Worm (Caenorhabditis elegans): Measurements from ENCODE around the gene R05C11.4.

The R05C11.4 gene

ce11 chrIV:2032946-2033411 lies 18.3 kb upstream of the R05C11.4 start, which contains the start of gene cpsf-1 (continued):
- TF ChIP-seq egl-27 (tag; optimal IDR thresholded peaks at IDR 0.05), result peak; percentile 42
- no peak for TF ChIP-seq nhr-25 (tag; optimal IDR thresholded peaks at IDR 0.05)
- peak; percentile 87 for TF ChIP-seq sma-3 (GFP tag; optimal IDR thresholded peaks at IDR 0.05)
- TF ChIP-seq alr-1 (tag; optimal IDR thresholded peaks at IDR 0.05), result no peak

- TF ChIP-seq ama-1 (optimal IDR thresholded peaks at IDR 0.05) (no peak), unc-62 (GFP tag; optimal IDR thresholded peaks at IDR 0.05) (no peak), nhr-6 (tag; optimal IDR thresholded peaks at IDR 0.05) (no peak)
Observed at ce11 chrIV:2036974-2037373, 14.3 kb upstream of the R05C11.4 start, which contains the start of the genes Y76B12C.9 and cng-2. Gene Y76B12C.9, minus strand, starts transcription at chrIV:2037074. Gene cng-2, plus strand, starts transcription at chrIV:2037191.

- TF ChIP-seq nhr-10 (tag; optimal IDR thresholded peaks at IDR 0.05), result no peak
Observed at ce11 chrIV:2037497-2037896, 13.8 kb upstream of the R05C11.4 start.

- TF ChIP-seq mab-5 (tag; optimal IDR thresholded peaks at IDR 0.05), result peak; percentile 85
- TF ChIP-seq zag-1 (tag; optimal IDR thresholded peaks at IDR 0.05), result peak; percentile 91
- no peak for TF ChIP-seq elt-3 (tag; optimal IDR thresholded peaks at IDR 0.05)
- TF ChIP-seq ztf-1 (GFP tag; conservative IDR thresholded peaks at IDR 0.05), result no peak
- peak; percentile 46 to 85 for TF ChIP-seq lsy-2 (tag; optimal IDR thresholded peaks at IDR 0.05)
- TF ChIP-seq mbf-1 (tag; optimal IDR thresholded peaks at IDR 0.05), result no peak
- peak; percentile 95 for TF ChIP-seq blmp-1 (tag; optimal IDR thresholded peaks at IDR 0.05; ENCODE audit: insufficient read depth)
- TF ChIP-seq lin-39 (tag; optimal IDR thresholded peaks at IDR 0.05), result no peak
- TF ChIP-seq gmeb-1 (tag; optimal IDR thresholded peaks at IDR 0.05), result no peak
- TF ChIP-seq snpc-4 (tag; optimal IDR thresholded peaks at IDR 0.05), result no peak
- peak; percentile 60 for TF ChIP-seq sma-3 (GFP tag; optimal IDR thresholded peaks at IDR 0.05)
- TF ChIP-seq elt-1 (tag; optimal IDR thresholded peaks at IDR 0.05), result no peak
- TF ChIP-seq Y55F3AM.14 (GFP tag; optimal IDR thresholded peaks at IDR 0.05), result peak; percentile 62
- TF ChIP-seq aly-2 (tag; optimal IDR thresholded peaks at IDR 0.05), result no peak
- TF ChIP-seq sem-4 (tag; optimal IDR thresholded peaks at IDR 0.05), result peak; percentile 81
- peak; percentile 60 for TF ChIP-seq ztf-4 (tag; optimal IDR thresholded peaks at IDR 0.05)
- TF ChIP-seq mdl-1 (tag; optimal IDR thresholded peaks at IDR 0.05), result peak in 1 of 2 experiments; percentile 64
- peak; percentile 89 for TF ChIP-seq crh-2 (tag; optimal IDR thresholded peaks at IDR 0.05)
- peak; percentile 61 for TF ChIP-seq nhr-21 (tag; optimal IDR thresholded peaks at IDR 0.05)
- TF ChIP-seq nhr-23 (tag; optimal IDR thresholded peaks at IDR 0.05), result no peak
- TF ChIP-seq unc-55 (GFP tag; optimal IDR thresholded peaks at IDR 0.05), result peak; percentile 87
- no peak for TF ChIP-seq alr-1 (tag; optimal IDR thresholded peaks at IDR 0.05)
- no peak for TF ChIP-seq ceh-16 (tag; optimal IDR thresholded peaks at IDR 0.05)
- TF ChIP-seq unc-62 (GFP tag; optimal IDR thresholded peaks at IDR 0.05), result peak; percentile 24
- peak; percentile 75 for TF ChIP-seq nhr-6 (tag; optimal IDR thresholded peaks at IDR 0.05)
- peak; percentile 56 for TF ChIP-seq dmd-4 (tag; optimal IDR thresholded peaks at IDR 0.05)
- TF ChIP-seq ama-1 (optimal IDR thresholded peaks at IDR 0.05), result peak; percentile 41
- no peak for TF ChIP-seq R02D3.7 (tag; optimal IDR thresholded peaks at IDR 0.05)
- TF ChIP-seq nhr-77 (tag; optimal IDR thresholded peaks at IDR 0.05), result no peak
- TF ChIP-seq sma-9 (GFP tag; optimal IDR thresholded peaks at IDR 0.05), result peak; percentile 86
- TF ChIP-seq sma-9 (tag; optimal IDR thresholded peaks at IDR 0.05), result no peak
- peak; percentile 75 for TF ChIP-seq egl-27 (tag; optimal IDR thresholded peaks at IDR 0.05)
- TF ChIP-seq peb-1 (tag; optimal IDR thresholded peaks at IDR 0.05), result no peak
- no peak for TF ChIP-seq unc-39 (tag; optimal IDR thresholded peaks at IDR 0.05)
- no peak for TF ChIP-seq ztf-11 (tag; optimal IDR thresholded peaks at IDR 0.05)
- peak; percentile 90 for TF ChIP-seq C34F6.9 (tag; optimal IDR thresholded peaks at IDR 0.05)
- peak; percentile 82 for TF ChIP-seq lin-13 (GFP tag; optimal IDR thresholded peaks at IDR 0.05)
- TF ChIP-seq ceh-82 (tag; optimal IDR thresholded peaks at IDR 0.05), result no peak
- TF ChIP-seq nhr-25 (tag; optimal IDR thresholded peaks at IDR 0.05), result peak; percentile 67
- TF ChIP-seq F13H6.1 (tag; optimal IDR thresholded peaks at IDR 0.05), result peak; percentile 93
- peak; percentile 12 for TF ChIP-seq nhr-11 (tag; optimal IDR thresholded peaks at IDR 0.05)
- no peak for TF ChIP-seq nhr-237 (tag; optimal IDR thresholded peaks at IDR 0.05)
- no peak for TF ChIP-seq ZK546.5 (tag; optimal IDR thresholded peaks at IDR 0.05)
- peak; percentile 76 for TF ChIP-seq fos-1 (tag; optimal IDR thresholded peaks at IDR 0.05)
- TF ChIP-seq nhr-129 (tag; optimal IDR thresholded peaks at IDR 0.05), result peak; percentile 90
- TF ChIP-seq nhr-10 (tag; optimal IDR thresholded peaks at IDR 0.05), result no peak
- TF ChIP-seq skn-1 (tag; optimal IDR thresholded peaks at IDR 0.05), result no peak
- no peak for TF ChIP-seq lin-11 (tag; optimal IDR thresholded peaks at IDR 0.05)
Observed at ce11 chrIV:2048839-2049238, 2.5 kb upstream of the R05C11.4 start.
